Worm (Caenorhabditis elegans) whole organism, L2 larva: ENCODE measurements around the gene str-233.
A peak's percentile ranks its signal among the peaks of the same experiment; 100 is the strongest.

Source experiments
- C34F6.9 ChIP-seq: fragments of 150-350 bp; optimal IDR thresholded peaks from 2 replicates; lab custom pipeline; 2014; ENCODE audit warnings: missing biosample characterization, missing genetic modification characterization
- F13H6.1 ChIP-seq: sonication (generic microtip); optimal IDR thresholded peaks from 2 replicates; lab custom pipeline; 2016; ENCODE audit warnings: missing genetic modification characterization, missing compliant biosample characterization
- R02D3.7 ChIP-seq: fragments of 150-350 bp; optimal IDR thresholded peaks from 2 replicates; lab custom pipeline; 2014; ENCODE audit warnings: missing biosample characterization, missing genetic modification characterization
- Y55F3AM.14 ChIP-seq: fragments of 200-800 bp; sonication (Bioruptor generic); optimal IDR thresholded peaks from 2 replicates; lab custom pipeline; 2018; ENCODE audit warnings: mild to moderate bottlenecking, missing genetic modification characterization, missing compliant biosample characterization
- ZK546.5 ChIP-seq: sonication (generic microtip); optimal IDR thresholded peaks from 2 replicates; lab custom pipeline; 2017; ENCODE audit warnings: missing biosample characterization, missing genetic modification characterization
- alr-1 ChIP-seq: fragments of 150-350 bp; optimal IDR thresholded peaks from 2 replicates; lab custom pipeline; 2014; ENCODE audit warnings: missing biosample characterization, missing genetic modification characterization
- aly-2 ChIP-seq: fragments of 150-350 bp; optimal IDR thresholded peaks from 2 replicates; lab custom pipeline; 2014; ENCODE audit warnings: missing biosample characterization, missing genetic modification characterization
- ama-1 ChIP-seq: fragments of 150-350 bp; optimal IDR thresholded peaks from 2 replicates; lab custom pipeline; 2018; ENCODE audit warnings: inconsistent platforms
- blmp-1 ChIP-seq: sonication (generic microtip); optimal IDR thresholded peaks from 2 replicates; lab custom pipeline; 2017; ENCODE audit warnings: missing genetic modification characterization, mild to moderate bottlenecking, missing compliant biosample characterization, antibody characterized with exemption, moderate library complexity; ENCODE audit not compliant: insufficient read depth
- ceh-16 ChIP-seq: fragments of 150-350 bp; optimal IDR thresholded peaks from 2 replicates; lab custom pipeline; 2014; ENCODE audit warnings: missing biosample characterization, missing genetic modification characterization
- ceh-82 ChIP-seq: fragments of 150-350 bp; optimal IDR thresholded peaks from 2 replicates; lab custom pipeline; 2014; ENCODE audit warnings: missing biosample characterization, missing genetic modification characterization
- crh-2 ChIP-seq: sonication (generic microtip); optimal IDR thresholded peaks from 2 replicates; lab custom pipeline; 2017; ENCODE audit warnings: missing biosample characterization, missing genetic modification characterization
- dmd-4 ChIP-seq: sonication (generic microtip); optimal IDR thresholded peaks from 2 replicates; lab custom pipeline; 2017; ENCODE audit warnings: missing biosample characterization, missing genetic modification characterization
- egl-27 ChIP-seq: sonication (generic microtip); optimal IDR thresholded peaks from 3 replicates; lab custom pipeline; 2017; ENCODE audit warnings: missing biosample characterization, missing genetic modification reagents, missing genetic modification characterization
- elt-1 ChIP-seq: fragments of 150-350 bp; optimal IDR thresholded peaks from 2 replicates; lab custom pipeline; 2014; ENCODE audit warnings: missing biosample characterization, missing genetic modification characterization
- elt-3 ChIP-seq: sonication (generic microtip); optimal IDR thresholded peaks from 2 replicates; lab custom pipeline; 2017; ENCODE audit warnings: missing biosample characterization, missing genetic modification characterization
- fos-1 ChIP-seq: fragments of 150-350 bp; optimal IDR thresholded peaks from 2 replicates; lab custom pipeline; 2014; ENCODE audit warnings: missing biosample characterization, missing genetic modification characterization
- gmeb-1 ChIP-seq: fragments of 150-350 bp; optimal IDR thresholded peaks from 2 replicates; lab custom pipeline; 2014; ENCODE audit warnings: missing biosample characterization, missing genetic modification characterization
- lin-11 ChIP-seq: fragments of 150-350 bp; sonication (generic microtip); optimal IDR thresholded peaks from 2 replicates; lab custom pipeline; 2014; ENCODE audit warnings: missing biosample characterization, missing genetic modification characterization, inconsistent platforms, mixed read lengths
- lin-13 ChIP-seq: fragments of 150-350 bp; optimal IDR thresholded peaks from 2 replicates; lab custom pipeline; 2014; ENCODE audit warnings: missing biosample characterization, missing genetic modification reagents, missing genetic modification characterization
- lin-39 ChIP-seq: fragments of 150-350 bp; optimal IDR thresholded peaks from 2 replicates; lab custom pipeline; 2014; ENCODE audit warnings: missing biosample characterization, missing genetic modification reagents, missing genetic modification characterization
- mab-5 ChIP-seq: fragments of 150-350 bp; optimal IDR thresholded peaks from 2 replicates; lab custom pipeline; 2014; ENCODE audit warnings: missing biosample characterization, missing genetic modification characterization
- mbf-1 ChIP-seq: sonication (generic microtip); optimal IDR thresholded peaks from 2 replicates; lab custom pipeline; 2017; ENCODE audit warnings: missing biosample characterization, missing genetic modification characterization
- mdl-1 ChIP-seq, 2 experiments: fragments of 150-350 bp in 1 of 2; sonication (generic microtip) in 1 of 2; optimal IDR thresholded peaks; 2 replicates each; lab custom pipeline; 2017; ENCODE audit warnings: missing biosample characterization in 2 of 2, missing genetic modification characterization in 2 of 2
- nhr-10 ChIP-seq: sonication (generic microtip); optimal IDR thresholded peaks from 2 replicates; lab custom pipeline; 2017; ENCODE audit warnings: missing biosample characterization, missing genetic modification characterization
- nhr-11 ChIP-seq: fragments of 150-350 bp; optimal IDR thresholded peaks from 2 replicates; lab custom pipeline; 2014; ENCODE audit warnings: missing biosample characterization, missing genetic modification characterization
- nhr-12 ChIP-seq: fragments of 150-350 bp; optimal IDR thresholded peaks from 2 replicates; lab custom pipeline; 2014; ENCODE audit warnings: missing biosample characterization, missing genetic modification characterization
- nhr-129 ChIP-seq: fragments of 150-350 bp; optimal IDR thresholded peaks from 2 replicates; lab custom pipeline; 2014; ENCODE audit warnings: missing biosample characterization, missing genetic modification characterization
- nhr-21 ChIP-seq: fragments of 150-350 bp; optimal IDR thresholded peaks from 2 replicates; lab custom pipeline; 2014; ENCODE audit warnings: missing biosample characterization, missing genetic modification characterization
- nhr-23 ChIP-seq: fragments of 150-350 bp; optimal IDR thresholded peaks from 2 replicates; lab custom pipeline; 2014; ENCODE audit warnings: missing biosample characterization, missing genetic modification reagents, missing genetic modification characterization
- nhr-237 ChIP-seq: fragments of 150-350 bp; optimal IDR thresholded peaks from 2 replicates; lab custom pipeline; 2014; ENCODE audit warnings: missing biosample characterization, missing genetic modification characterization
- nhr-25 ChIP-seq: fragments of 150-350 bp; sonication (generic microtip); optimal IDR thresholded peaks from 3 replicates; lab custom pipeline; 2014; ENCODE audit warnings: missing biosample characterization, missing genetic modification characterization
- nhr-77 ChIP-seq: fragments of 150-350 bp; optimal IDR thresholded peaks from 2 replicates; lab custom pipeline; 2014; ENCODE audit warnings: missing biosample characterization, missing genetic modification characterization
- peb-1 ChIP-seq: fragments of 150-350 bp; optimal IDR thresholded peaks from 2 replicates; lab custom pipeline; 2014; ENCODE audit warnings: missing biosample characterization, missing genetic modification characterization
- sem-4 ChIP-seq: fragments of 150-350 bp; optimal IDR thresholded peaks from 2 replicates; lab custom pipeline; 2014; ENCODE audit warnings: missing biosample characterization, missing genetic modification reagents, missing genetic modification characterization
- skn-1 ChIP-seq: sonication (generic microtip); optimal IDR thresholded peaks from 2 replicates; lab custom pipeline; 2017; ENCODE audit warnings: missing biosample characterization, missing genetic modification characterization
- sma-3 ChIP-seq: sonication (generic microtip); optimal IDR thresholded peaks from 2 replicates; lab custom pipeline; 2016; ENCODE audit warnings: missing genetic modification reagents, missing genetic modification characterization, missing compliant biosample characterization
- sma-9 ChIP-seq, 2 experiments: fragments of 150-350 bp in 1 of 2; sonication (generic microtip) in 1 of 2; optimal IDR thresholded peaks; 2 replicates each; lab custom pipeline; 2014 to 2016; ENCODE audit warnings: missing genetic modification characterization in 2 of 2, mild to moderate bottlenecking in 1 of 2, missing biosample characterization in 1 of 2, missing compliant biosample characterization in 1 of 2, missing genetic modification reagents in 1 of 2, moderate library complexity in 1 of 2
- snpc-4 ChIP-seq: fragments of 150-350 bp; optimal IDR thresholded peaks from 2 replicates; lab custom pipeline; 2014; ENCODE audit warnings: missing biosample characterization, missing genetic modification characterization
- unc-39 ChIP-seq: fragments of 150-350 bp; optimal IDR thresholded peaks from 2 replicates; lab custom pipeline; 2014; ENCODE audit warnings: missing biosample characterization, missing genetic modification characterization
- unc-55 ChIP-seq: fragments of 150-350 bp; sonication (generic microtip); optimal IDR thresholded peaks from 3 replicates; lab custom pipeline; 2014; ENCODE audit warnings: missing biosample characterization, missing genetic modification reagents, missing genetic modification characterization
- unc-62 ChIP-seq: fragments of 150-350 bp; optimal IDR thresholded peaks from 2 replicates; lab custom pipeline; 2014; ENCODE audit warnings: missing biosample characterization, missing genetic modification reagents, missing genetic modification characterization
- zag-1 ChIP-seq: fragments of 150-350 bp; optimal IDR thresholded peaks from 2 replicates; lab custom pipeline; 2014; ENCODE audit warnings: missing biosample characterization, missing genetic modification characterization
- ztf-11 ChIP-seq: sonication (generic microtip); optimal IDR thresholded peaks from 2 replicates; lab custom pipeline; 2017; ENCODE audit warnings: missing biosample characterization, missing genetic modification characterization
- ztf-4 ChIP-seq: fragments of 150-350 bp; optimal IDR thresholded peaks from 2 replicates; lab custom pipeline; 2014; ENCODE audit warnings: missing biosample characterization, missing genetic modification characterization

The str-233 gene

DNA sequence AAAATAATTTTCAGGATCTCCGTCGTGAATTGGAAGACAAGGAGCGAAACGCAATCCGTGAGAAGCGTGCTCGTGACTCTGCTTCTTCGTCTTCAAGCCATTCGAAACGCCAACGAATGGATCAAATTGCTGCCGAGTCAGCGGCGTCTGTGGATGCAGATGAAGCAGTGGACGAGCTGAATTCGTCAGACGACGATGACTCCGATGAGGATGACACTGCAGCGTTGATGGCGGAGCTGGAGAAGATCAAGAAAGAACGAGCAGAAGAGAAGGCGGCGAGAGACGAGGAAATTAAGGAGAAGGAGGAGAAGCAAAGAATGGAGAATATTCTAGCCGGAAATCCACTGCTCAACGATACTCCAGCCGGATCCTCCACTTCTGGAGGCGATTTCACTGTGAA lies 14.1 kb upstream of the str-233 start:
- TF ChIP-seq sma-9 (GFP tag; optimal IDR thresholded peaks at IDR 0.05; lab: Kevin White, UChicago) (no peak), sma-9 (tag; optimal IDR thresholded peaks at IDR 0.05; lab: Kevin White, UChicago) (no peak), unc-62 (GFP tag; lab: Kevin White, UChicago) (no peak), ztf-11 (tag; lab: Kevin White, UChicago) (no peak), ZK546.5 (no peak), nhr-11 (tag; lab: Kevin White, UChicago) (no peak), zag-1 (tag; lab: Kevin White, UChicago) (no peak), sem-4 (tag; lab: Kevin White, UChicago) (no peak)

- no peak for TF ChIP-seq nhr-11 (tag; lab: Kevin White, UChicago)
- TF ChIP-seq, all 48 proteins: peak for 0
Observed at ce11 chrV:16023051-16023450, 13.6 kb upstream of the str-233 start, which contains the start of gene cwc-15. TSS of gene cwc-15 (plus strand) at chrV:16023351.

DNA sequence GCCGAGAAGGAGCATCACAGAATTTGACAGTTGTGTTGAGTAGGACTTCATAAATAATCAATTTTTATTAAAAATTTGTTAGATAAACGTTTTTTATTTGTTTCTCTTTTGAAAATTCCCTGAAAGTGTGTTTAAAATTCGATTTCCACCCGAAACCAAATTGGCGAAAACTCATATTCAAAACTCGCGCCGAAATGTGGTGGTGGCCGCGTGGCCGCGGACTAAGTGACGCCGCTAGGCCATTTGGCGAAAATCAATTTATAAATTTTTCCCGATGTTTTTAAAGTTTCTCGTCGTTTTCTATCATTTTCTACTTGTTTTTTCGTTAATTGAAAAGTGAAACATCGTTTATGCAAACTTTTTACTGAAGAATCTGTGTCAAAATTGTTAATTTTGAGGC lies 13.1 kb upstream of the str-233 start:
- TF ChIP-seq ceh-16 (tag; lab: Kevin White, UChicago), result no peak
- no peak for TF ChIP-seq unc-62 (GFP tag; lab: Kevin White, UChicago)
- peak; percentile 52 for TF ChIP-seq sma-3 (GFP tag; lab: Kevin White, UChicago)
- peak; percentile 31 for TF ChIP-seq snpc-4 (tag; lab: Kevin White, UChicago)
- TF ChIP-seq elt-1 (tag; lab: Kevin White, UChicago), result no peak
- no peak for TF ChIP-seq unc-39 (tag; lab: Kevin White, UChicago)
- no peak for TF ChIP-seq lin-39 (tag; lab: Kevin White, UChicago)
- TF ChIP-seq dmd-4 (tag; lab: Kevin White, UChicago), result no peak
- TF ChIP-seq alr-1 (tag; lab: Kevin White, UChicago), result no peak
- TF ChIP-seq C34F6.9 (tag; lab: Kevin White, UChicago), result peak; percentile 2
- peak; percentile 42 for TF ChIP-seq crh-2 (tag; lab: Kevin White, UChicago)
- TF ChIP-seq nhr-237 (tag; lab: Kevin White, UChicago), result no peak
- no peak for TF ChIP-seq nhr-12 (tag; lab: Kevin White, UChicago)
- peak; percentile 87 for TF ChIP-seq gmeb-1 (tag; lab: Kevin White, UChicago)
- TF ChIP-seq F13H6.1 (tag; lab: Kevin White, UChicago), result no peak
- no peak for TF ChIP-seq elt-3 (tag; lab: Kevin White, UChicago)
- TF ChIP-seq aly-2 (tag; lab: Kevin White, UChicago), result no peak
- TF ChIP-seq ZK546.5, result no peak
- no peak for TF ChIP-seq mab-5 (tag; lab: Kevin White, UChicago)
- peak; percentile 4 for TF ChIP-seq lin-13 (GFP tag; lab: Kevin White, UChicago)
- TF ChIP-seq mdl-1 (tag; optimal IDR thresholded peaks at IDR 0.05; lab: Kevin White, UChicago), result no peak
- no peak for TF ChIP-seq Y55F3AM.14 (GFP tag; lab: Kevin White, UChicago)
- no peak for TF ChIP-seq zag-1 (tag; lab: Kevin White, UChicago)
- no peak for TF ChIP-seq nhr-25 (tag; lab: Kevin White, UChicago)
- TF ChIP-seq nhr-77, result no peak
- no peak for TF ChIP-seq mbf-1 (tag; lab: Kevin White, UChicago)
- TF ChIP-seq ztf-4, result no peak
- TF ChIP-seq egl-27 (tag; lab: Kevin White, UChicago), result no peak
- TF ChIP-seq sem-4 (tag; lab: Kevin White, UChicago), result no peak
- no peak for TF ChIP-seq peb-1 (tag; lab: Kevin White, UChicago)
- TF ChIP-seq blmp-1, result no peak
- TF ChIP-seq ceh-82 (tag; lab: Kevin White, UChicago), result no peak
- TF ChIP-seq nhr-21 (tag; lab: Kevin White, UChicago), result no peak
- TF ChIP-seq fos-1 (tag; lab: Kevin White, UChicago), result no peak
- TF ChIP-seq nhr-129 (tag; lab: Kevin White, UChicago), result peak; percentile 12
- no peak for TF ChIP-seq nhr-11 (tag; lab: Kevin White, UChicago)
- TF ChIP-seq unc-55, result peak; percentile 41
- TF ChIP-seq nhr-23 (tag; lab: Kevin White, UChicago), result no peak
- no peak for TF ChIP-seq R02D3.7 (tag; lab: Kevin White, UChicago)
- no peak for TF ChIP-seq lin-11 (tag; lab: Kevin White, UChicago)
- no peak for TF ChIP-seq skn-1 (tag; lab: Kevin White, UChicago)
- TF ChIP-seq nhr-10, result no peak
- TF ChIP-seq ama-1 (lab: Kevin White, UChicago), result no peak
- peak; percentile 32 for TF ChIP-seq sma-9 (GFP tag; optimal IDR thresholded peaks at IDR 0.05; lab: Kevin White, UChicago)
- no peak for TF ChIP-seq sma-9 (tag; optimal IDR thresholded peaks at IDR 0.05; lab: Kevin White, UChicago)
- no peak for TF ChIP-seq ztf-11 (tag; lab: Kevin White, UChicago)
